Worm (Caenorhabditis elegans) whole organism, L4/young adult: ENCODE data around the gene fipr-11.

ENCODE experiments used
- W03F9.2 ChIP-seq: fragments of 150-350 bp; optimal IDR thresholded peaks from 2 replicates; lab custom pipeline; 2014; ENCODE audit warnings: missing biosample characterization, missing genetic modification characterization
- dao-5 ChIP-seq: sonication (generic microtip); optimal IDR thresholded peaks from 2 replicates; lab custom pipeline; 2016; ENCODE audit warnings: missing genotype, missing genetic modification characterization, moderate library complexity, missing compliant biosample characterization
- him-1 ChIP-seq: sonication (generic microtip); optimal IDR thresholded peaks from 2 replicates; lab custom pipeline; 2016; ENCODE audit warnings: missing genotype, missing genetic modification reagents, missing genetic modification characterization, missing compliant biosample characterization

- TF ChIP-seq W03F9.2 (tag; lab: Kevin White, UChicago) (no peak), dao-5 (tag; lab: Kevin White, UChicago) (no peak), him-1 (tag; lab: Kevin White, UChicago) (no peak)
These were observed 3.6 kb upstream of the fipr-11 start for ce11 chrV:9909624-9910023.
